Fruit fly (Drosophila melanogaster) whole organism, wandering third instar larva: ENCODE data around the gene CG1416.

Experiments used
- HLH106 ChIP-seq: fragments of 200-800 bp; optimal IDR thresholded peaks from 3 replicates; lab custom pipeline; 2019; ENCODE audit warnings: missing biosample characterization, mild to moderate bottlenecking, missing genetic modification characterization, moderate library complexity
- N ChIP-seq: fragments of >200 bp; optimal IDR thresholded peaks from 2 replicates; lab custom pipeline; 2018; ENCODE audit warnings: missing biosample characterization, missing external identifiers, missing genetic modification characterization

dm6 chr2L:21755310-21755709 is 2.5 kb upstream of the CG1416 start:
- no peak for TF ChIP-seq N
- no peak for TF ChIP-seq HLH106 (tag; lab: Kevin White, UChicago)
